Fruit fly (Drosophila melanogaster) whole organism, embryonic: ENCODE data around the gene Rab18.

Experiments
- Abd-B ChIP-seq: fragments of 200-800 bp; sonication (Bioruptor generic); optimal IDR thresholded peaks from 2 replicates; lab custom pipeline; 2018; ENCODE audit warnings: missing biosample characterization, mild to moderate bottlenecking, missing genetic modification characterization, moderate library complexity
- Adf1 ChIP-seq: fragments of 200-800 bp; sonication (Bioruptor generic); IDR thresholded peaks from 2 replicates; pipeline ENCODE4 v1.3.6; 2022; ENCODE audit warnings: missing biosample characterization, missing genetic modification characterization
- Aef1 ChIP-seq: fragments of 200-800 bp; sonication (Bioruptor generic); IDR thresholded peaks from 3 replicates; pipeline ENCODE4 v1.3.6; 2022; ENCODE audit warnings: missing biosample characterization, missing genetic modification characterization
- BEAF-32 ChIP-seq: fragments of 200-800 bp; sonication (Bioruptor generic); optimal IDR thresholded peaks from 3 replicates; lab custom pipeline; 2017; ENCODE audit warnings: missing biosample characterization, missing genetic modification characterization, mild to moderate bottlenecking, moderate library complexity, missing genetic modification reagents
- Blimp-1 ChIP-seq: fragments of 200-800 bp; sonication (Bioruptor generic); optimal IDR thresholded peaks from 3 replicates; lab custom pipeline; 2018; ENCODE audit warnings: missing biosample characterization, missing genetic modification characterization, mild to moderate bottlenecking, moderate library complexity, missing genetic modification reagents
- Bteb2 ChIP-seq: fragments of 200-800 bp; sonication (Bioruptor generic); optimal IDR thresholded peaks from 2 replicates; lab custom pipeline; 2016; ENCODE audit warnings: missing biosample characterization, missing genetic modification characterization
- CG10209 ChIP-seq: fragments of 200-800 bp; sonication (Bioruptor generic); optimal IDR thresholded peaks from 3 replicates; lab custom pipeline; 2017; ENCODE audit warnings: missing biosample characterization, mild to moderate bottlenecking, missing genetic modification characterization, missing genetic modification reagents
- CG10274 ChIP-seq: fragments of 200-800 bp; sonication (Bioruptor generic); optimal IDR thresholded peaks from 3 replicates; lab custom pipeline; 2017; ENCODE audit warnings: missing biosample characterization, mild to moderate bottlenecking, missing genetic modification characterization
- CG11247 ChIP-seq: fragments of 200-800 bp; sonication (Bioruptor generic); IDR thresholded peaks from 2 replicates; pipeline ENCODE4 v1.3.6; 2022; ENCODE audit warnings: missing biosample characterization, missing genetic modification characterization
- CG11456 ChIP-seq: fragments of 200-800 bp; sonication (Bioruptor generic); IDR thresholded peaks from 3 replicates; pipeline ENCODE4 v1.3.6; 2022; ENCODE audit warnings: missing biosample characterization, missing genetic modification characterization
- CG11504 ChIP-seq: fragments of 200-800 bp; sonication (Bioruptor generic); optimal IDR thresholded peaks from 3 replicates; lab custom pipeline; 2019; ENCODE audit warnings: missing biosample characterization, mild to moderate bottlenecking, missing genetic modification characterization, moderate library complexity
- CG12155 ChIP-seq: fragments of 200-800 bp; sonication (Bioruptor generic); optimal IDR thresholded peaks from 3 replicates; lab custom pipeline; 2016; ENCODE audit warnings: missing biosample characterization, missing genetic modification characterization
- CG13287 ChIP-seq: fragments of 200-800 bp; sonication (Bioruptor generic); IDR thresholded peaks from 2 replicates; pipeline ENCODE4 v1.3.6; 2022; ENCODE audit warnings: missing biosample characterization, missing genetic modification characterization; ENCODE audit not compliant: partially characterized antibody
- CG14050 ChIP-seq: fragments of 200-800 bp; sonication (Bioruptor generic); IDR thresholded peaks from 3 replicates; pipeline ENCODE4 v1.3.6; 2022; ENCODE audit warnings: missing biosample characterization, missing genetic modification characterization
- CG14860 ChIP-seq: fragments of 200-800 bp; sonication (Bioruptor generic); IDR thresholded peaks from 3 replicates; pipeline ENCODE4 v1.3.6; 2022; ENCODE audit warnings: missing biosample characterization, missing genetic modification characterization; ENCODE audit not compliant: partially characterized antibody
- CG17829 ChIP-seq: fragments of 200-800 bp; optimal IDR thresholded peaks from 2 replicates; lab custom pipeline; 2019; ENCODE audit warnings: missing biosample characterization, mild to moderate bottlenecking, missing genetic modification characterization, moderate library complexity
- CG18476 ChIP-seq: fragments of 200-800 bp; sonication (Bioruptor generic); optimal IDR thresholded peaks from 2 replicates; lab custom pipeline; 2016; ENCODE audit warnings: missing biosample characterization, mild to moderate bottlenecking, missing genetic modification characterization
- CG2120 ChIP-seq: fragments of 200-800 bp; sonication (Bioruptor generic); optimal IDR thresholded peaks from 3 replicates; lab custom pipeline; 2016; ENCODE audit warnings: missing biosample characterization, missing genetic modification characterization
- CG33213 ChIP-seq: fragments of 200-800 bp; sonication (Bioruptor generic); optimal IDR thresholded peaks from 3 replicates; lab custom pipeline; 2016; ENCODE audit warnings: missing biosample characterization, missing genetic modification characterization
- CG3995 ChIP-seq: fragments of 200-800 bp; sonication (Bioruptor generic); optimal IDR thresholded peaks from 3 replicates; lab custom pipeline; 2016; ENCODE audit warnings: missing biosample characterization, missing genetic modification characterization
- CG4730 ChIP-seq: fragments of 200-800 bp; sonication (Bioruptor generic); IDR thresholded peaks from 2 replicates; pipeline ENCODE4 v1.3.6; 2022; ENCODE audit warnings: missing biosample characterization, missing genetic modification characterization
- CG6254 ChIP-seq: fragments of 200-800 bp; sonication (Bioruptor generic); optimal IDR thresholded peaks from 3 replicates; lab custom pipeline; 2017; ENCODE audit warnings: mild to moderate bottlenecking, missing biosample characterization, missing genetic modification reagents, missing genetic modification characterization
- CG6813 ChIP-seq: fragments of 200-800 bp; sonication (Bioruptor generic); optimal IDR thresholded peaks from 2 replicates; lab custom pipeline; 2017; ENCODE audit warnings: missing biosample characterization, missing genetic modification characterization, mild to moderate bottlenecking, moderate library complexity, missing genetic modification reagents
- CG7372 ChIP-seq: fragments of 200-800 bp; sonication (Bioruptor generic); IDR thresholded peaks from 2 replicates; pipeline ENCODE4 v1.3.6; 2022; ENCODE audit warnings: missing biosample characterization, missing genetic modification characterization
- CG8924 ChIP-seq: fragments of 200-800 bp; optimal IDR thresholded peaks from 3 replicates; lab custom pipeline; 2019; ENCODE audit warnings: missing biosample characterization, mild to moderate bottlenecking, missing genetic modification characterization, moderate library complexity
- CG9215 ChIP-seq: fragments of 200-800 bp; sonication (Bioruptor generic); IDR thresholded peaks from 2 replicates; pipeline ENCODE4 v1.3.6; 2022; ENCODE audit warnings: missing biosample characterization, missing genetic modification characterization
- D19B ChIP-seq: fragments of 200-800 bp; sonication (Bioruptor generic); optimal IDR thresholded peaks from 2 replicates; lab custom pipeline; 2017; ENCODE audit warnings: missing biosample characterization, mild to moderate bottlenecking, missing genetic modification characterization
- Dek ChIP-seq: fragments of 200-800 bp; sonication (Bioruptor generic); optimal IDR thresholded peaks from 3 replicates; lab custom pipeline; 2019; ENCODE audit warnings: missing biosample characterization, mild to moderate bottlenecking, missing genetic modification characterization, moderate library complexity
- Dll ChIP-seq: fragments of 200-800 bp; sonication (Bioruptor generic); IDR thresholded peaks from 4 replicates; pipeline ENCODE4 v1.3.6; 2022; ENCODE audit warnings: missing biosample characterization, missing genetic modification characterization; ENCODE audit not compliant: partially characterized antibody
- HHEX ChIP-seq: fragments of 200-800 bp; sonication (Bioruptor generic); optimal IDR thresholded peaks from 3 replicates; lab custom pipeline; 2017; ENCODE audit warnings: missing biosample characterization, mild to moderate bottlenecking, missing genetic modification characterization, missing genetic modification reagents
- Hand ChIP-seq: fragments of 200-800 bp; sonication (Bioruptor generic); optimal IDR thresholded peaks from 2 replicates; lab custom pipeline; 2017; ENCODE audit warnings: mild to moderate bottlenecking, missing biosample characterization, missing genetic modification reagents, missing genetic modification characterization
- Mrtf ChIP-seq: fragments of 200-800 bp; sonication (Bioruptor generic); IDR thresholded peaks from 3 replicates; pipeline ENCODE4 v1.3.6; 2022; ENCODE audit warnings: missing biosample characterization, missing genetic modification characterization
- PHDP ChIP-seq: fragments of 200-800 bp; sonication (Bioruptor generic); optimal IDR thresholded peaks from 3 replicates; lab custom pipeline; 2018; ENCODE audit warnings: missing biosample characterization, mild to moderate bottlenecking, missing genetic modification characterization, moderate library complexity
- Rfx ChIP-seq: fragments of 200-800 bp; sonication (Bioruptor generic); IDR thresholded peaks from 2 replicates; pipeline ENCODE4 v1.3.6; 2022; ENCODE audit warnings: missing biosample characterization, missing genetic modification characterization
- Sox102F ChIP-seq: fragments of 200-800 bp; sonication (Bioruptor generic); optimal IDR thresholded peaks from 2 replicates; lab custom pipeline; 2018; ENCODE audit warnings: missing biosample characterization, mild to moderate bottlenecking, missing genetic modification characterization, moderate library complexity
- Stat92E ChIP-seq, 3 experiments: fragments of >200 bp in 2 of 3; fragments of 200-800 bp in 1 of 3; sonication (Bioruptor generic) in 1 of 3; optimal IDR thresholded peaks; 2 replicates each; lab custom pipeline; 2017 to 2019; ENCODE audit warnings: missing biosample characterization in 3 of 3, missing genetic modification characterization in 3 of 3, mild to moderate bottlenecking in 1 of 3, moderate library complexity in 1 of 3
- Xrp1 ChIP-seq: fragments of 200-800 bp; sonication (Bioruptor generic); IDR thresholded peaks from 2 replicates; pipeline ENCODE4 v1.3.6; 2022; ENCODE audit warnings: missing biosample characterization, missing genetic modification characterization
- crc ChIP-seq: fragments of 200-800 bp; sonication (Bioruptor generic); optimal IDR thresholded peaks from 2 replicates; lab custom pipeline; 2016; ENCODE audit warnings: missing biosample characterization, missing genetic modification characterization
- danr ChIP-seq: fragments of 200-800 bp; sonication (Bioruptor generic); IDR thresholded peaks from 2 replicates; pipeline ENCODE4 v1.3.6; 2022; ENCODE audit warnings: missing biosample characterization, missing genetic modification characterization
- dm ChIP-seq: fragments of 200-800 bp; sonication (Bioruptor generic); optimal IDR thresholded peaks from 3 replicates; lab custom pipeline; 2016; ENCODE audit warnings: missing biosample characterization, missing genetic modification characterization
- dpn ChIP-seq, 2 experiments: fragments of 200-800 bp; sonication (Bioruptor generic); optimal IDR thresholded peaks; 3 replicates each; lab custom pipeline; 2016; ENCODE audit warnings: missing biosample characterization in 2 of 2, missing genetic modification characterization in 2 of 2
- en ChIP-seq: fragments of 200-800 bp; sonication (Bioruptor generic); optimal IDR thresholded peaks from 2 replicates; lab custom pipeline; 2016; ENCODE audit warnings: missing biosample characterization, missing genetic modification characterization
- ind ChIP-seq: fragments of 200-800 bp; sonication (Bioruptor generic); optimal IDR thresholded peaks from 3 replicates; lab custom pipeline; 2016; ENCODE audit warnings: missing biosample characterization, missing genetic modification characterization
- lab ChIP-seq: fragments of 200-800 bp; sonication (Bioruptor generic); optimal IDR thresholded peaks from 3 replicates; lab custom pipeline; 2017; ENCODE audit warnings: missing biosample characterization, missing genetic modification characterization, mild to moderate bottlenecking, moderate library complexity, missing genetic modification reagents
- pan ChIP-seq, 4 experiments: fragments of >200 bp in 3 of 4; fragments of 200-800 bp in 1 of 4; sonication (Bioruptor generic) in 1 of 4; optimal IDR thresholded peaks in 3 of 4; IDR thresholded peaks in 1 of 4; 2 replicates each; pipeline versions ENCODE4 v1.3.6 to Lab custom; 2017 to 2022; ENCODE audit warnings: missing biosample characterization in 2 of 4, missing genetic modification characterization in 2 of 4, mixed read lengths in 1 of 4
- row ChIP-seq: fragments of 200-800 bp; sonication (Bioruptor generic); IDR thresholded peaks from 3 replicates; pipeline ENCODE4 v1.3.6; 2022; ENCODE audit warnings: missing biosample characterization, missing genetic modification characterization
- tna ChIP-seq: fragments of 200-800 bp; sonication (Bioruptor generic); IDR thresholded peaks from 2 replicates; pipeline ENCODE4 v1.3.6; 2022; ENCODE audit warnings: missing biosample characterization, missing genetic modification characterization; ENCODE audit not compliant: partially characterized antibody
- zf30C ChIP-seq: fragments of 200-800 bp; sonication (Bioruptor generic); optimal IDR thresholded peaks from 3 replicates; lab custom pipeline; 2018; ENCODE audit warnings: missing biosample characterization, mild to moderate bottlenecking, missing genetic modification characterization

The Rab18 gene

DNA sequence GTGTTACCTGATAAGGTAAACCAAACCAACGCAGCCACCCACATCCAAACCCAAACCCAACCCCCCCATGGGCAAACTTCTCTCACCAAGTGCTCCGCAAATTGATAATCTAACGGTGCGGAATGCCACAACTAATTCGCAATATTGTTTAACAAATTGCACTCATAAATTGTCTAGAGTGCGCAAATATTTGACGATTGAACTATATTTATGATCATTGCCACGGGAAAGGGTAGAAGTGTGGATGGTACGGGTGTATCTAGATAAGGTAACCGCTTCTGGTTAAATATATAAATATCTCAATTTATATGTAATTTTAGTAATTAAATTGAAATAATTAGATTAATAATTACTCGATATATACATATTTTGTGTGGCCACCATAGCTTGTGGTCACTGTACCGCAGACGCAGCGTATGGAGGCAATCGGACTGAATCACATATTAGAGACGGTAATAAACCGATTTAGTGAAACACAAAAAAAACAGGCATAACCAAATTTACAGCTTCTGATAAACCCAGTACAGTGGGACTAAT is 46.9 kb upstream of the Rab18 start (continued):
- TF ChIP-seq dm (GFP tag; lab: Kevin White, UChicago) (no peak), CG11456 (GFP tag; lab: Robert Waterston, UW) (peak; percentile 79), D19B (GFP tag; lab: Kevin White, UChicago) (peak; percentile 50), CG6813 (peak; percentile 33), Stat92E (GFP tag; optimal IDR thresholded peaks at IDR 0.05; lab: Kevin White, UChicago) (no peak), PHDP (tag; lab: Kevin White, UChicago) (peak; percentile 69), row (GFP tag; lab: Robert Waterston, UW) (peak; percentile 83), zf30C (GFP tag; lab: Kevin White, UChicago) (no peak), HHEX (GFP tag; lab: Kevin White, UChicago) (peak; percentile 71), CG18476 (GFP tag; lab: Kevin White, UChicago) (no peak), lab (GFP tag; lab: Kevin White, UChicago) (peak; percentile 87), Sox102F (GFP tag; lab: Kevin White, UChicago) (peak; percentile 58), Aef1 (GFP tag; lab: Robert Waterston, UW) (peak; percentile 58; the same call in 2 of the 3 replicates), Xrp1 (GFP tag; lab: Robert Waterston, UW) (peak; percentile 41; the same call in 1 of the 2 replicates), Bteb2 (no peak), CG8924 (tag; lab: Kevin White, UChicago) (peak; percentile 69), CG2120 (GFP tag; lab: Kevin White, UChicago) (peak; percentile 55), Rfx (GFP tag; lab: Robert Waterston, UW) (peak; percentile 85), tna (GFP tag; lab: Robert Waterston, UW) (no peak), CG10209 (GFP tag; lab: Kevin White, UChicago) (peak; percentile 65), danr (GFP tag; lab: Robert Waterston, UW) (0 out of 2 replicates have a peak, but pooled peaks have one; percentile 20), Hand (peak; percentile 71), CG13287 (GFP tag; lab: Robert Waterston, UW) (no peak), Adf1 (GFP tag; lab: Robert Waterston, UW) (peak; percentile 50), CG33213 (no peak), CG10274 (GFP tag; lab: Kevin White, UChicago) (peak; percentile 38), CG17829 (tag; lab: Kevin White, UChicago) (peak; percentile 5), CG4730 (GFP tag; lab: Robert Waterston, UW) (peak; percentile 57; the same call in 1 of the 2 replicates), Dek (peak; percentile 68), BEAF-32 (GFP tag; lab: Kevin White, UChicago) (no peak), CG6254 (GFP tag; lab: Kevin White, UChicago) (no peak), Abd-B (no peak), CG9215 (peak; percentile 64; the same call in 1 of the 2 replicates), CG14050 (GFP tag; lab: Robert Waterston, UW) (0 out of 3 replicates have a peak, but pooled peaks have one; percentile 12), crc (no peak), CG3995 (GFP tag; lab: Kevin White, UChicago) (no peak), CG14860 (GFP tag; lab: Robert Waterston, UW) (no peak), pan (optimal IDR thresholded peaks at IDR 0.05; lab: Kevin White, UChicago) (no peak), pan (GFP tag; optimal IDR thresholded peaks at IDR 0.05 in 1 of 2, IDR thresholded peaks at IDR 0.05 in 1 of 2) (peak in 1 of 2 experiments; percentile 65), Mrtf (GFP tag; lab: Robert Waterston, UW) (0 out of 3 replicates have a peak, but pooled peaks have one; percentile 57), Blimp-1 (peak; percentile 7), CG11504 (tag; lab: Kevin White, UChicago) (peak; percentile 71), CG12155 (peak; percentile 57), CG7372 (GFP tag; lab: Robert Waterston, UW) (peak; percentile 74), ind (GFP tag; lab: Kevin White, UChicago) (peak; percentile 58), Dll (GFP tag; lab: Robert Waterston, UW) (no peak), en (GFP tag; lab: Kevin White, UChicago) (no peak), dpn (GFP tag; optimal IDR thresholded peaks at IDR 0.05; lab: Kevin White, UChicago) (peak in 1 of 2 experiments; percentile 49), CG11247 (GFP tag; lab: Robert Waterston, UW) (peak; percentile 69)
